Worm (Caenorhabditis elegans): ENCODE data around the gene F52H3.11.
A peak's percentile ranks its signal among the peaks of the same experiment; 100 is the strongest.

F52H3.11 gene

ce11 chrII:10029044-10029443 lies 15.9 kb downstream of the F52H3.11 start (continued):
- TF ChIP-seq vab-15 (tag; optimal IDR thresholded peaks at IDR 0.05) (no peak), zip-4 (GFP tag; optimal IDR thresholded peaks at IDR 0.05) (no peak), blmp-1 (tag; optimal IDR thresholded peaks at IDR 0.05) (peak; percentile 84)

- TF ChIP-seq elt-2 (tag; optimal IDR thresholded peaks at IDR 0.05), result peak; percentile 16
- no peak for TF ChIP-seq hpl-2 (GFP tag; optimal IDR thresholded peaks at IDR 0.05)
- TF ChIP-seq nhr-12 (tag; optimal IDR thresholded peaks at IDR 0.05), result no peak
- TF ChIP-seq lin-15B (tag; optimal IDR thresholded peaks at IDR 0.05), result no peak
- no peak for TF ChIP-seq ces-1 (GFP tag; optimal IDR thresholded peaks at IDR 0.05)
- TF ChIP-seq efl-1 (optimal IDR thresholded peaks at IDR 0.05), result no peak
- TF ChIP-seq efl-1 (GFP tag; optimal IDR thresholded peaks at IDR 0.05 in 1 of 2), result peak in 1 of 2 experiments; percentile 21
- TF ChIP-seq dsc-1 (tag; optimal IDR thresholded peaks at IDR 0.05), result no peak
- TF ChIP-seq lin-35 (GFP tag; optimal IDR thresholded peaks at IDR 0.05), result peak in 1 of 2 experiments; percentile 10
Observed at ce11 chrII:10028195-10028594, 16.8 kb downstream of the F52H3.11 start, which contains the start of gene F52H3.6. Gene F52H3.6, minus strand, starts transcription at chrII:10028422.

DNA sequence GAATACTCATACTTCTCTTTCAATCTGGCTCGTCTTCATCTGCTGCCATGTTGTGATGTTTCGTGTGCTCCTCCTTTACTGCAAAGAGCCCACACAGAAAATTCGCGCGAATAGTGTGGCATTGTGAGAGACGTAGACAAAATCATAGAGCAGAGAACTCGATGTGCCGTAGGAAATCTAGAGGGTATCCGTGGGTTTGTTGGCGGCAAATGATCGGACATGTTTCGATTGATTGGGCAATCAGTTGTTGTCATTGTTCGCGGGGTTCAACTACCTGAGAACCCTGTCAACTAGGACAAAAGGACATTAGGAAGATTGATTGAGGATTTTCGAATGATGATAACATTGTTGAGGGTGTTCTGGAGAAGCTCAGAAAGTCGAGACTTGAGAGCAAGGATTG lies 19.9 kb downstream of the F52H3.11 start:
- TF ChIP-seq swsn-7 (tag; optimal IDR thresholded peaks at IDR 0.05), result no peak
- peak in 1 of 2 experiments; percentile 6 for TF ChIP-seq lsy-2 (tag; optimal IDR thresholded peaks at IDR 0.05)
- TF ChIP-seq dsc-1 (tag; optimal IDR thresholded peaks at IDR 0.05), result peak; percentile 24
- TF ChIP-seq nhr-47 (tag; optimal IDR thresholded peaks at IDR 0.05), result no peak
- TF ChIP-seq isw-1 (GFP tag; IDR thresholded peaks at IDR 0.05), result no peak
- no peak for TF ChIP-seq jun-1 (tag; optimal IDR thresholded peaks at IDR 0.05)
- TF ChIP-seq pag-3 (tag; optimal IDR thresholded peaks at IDR 0.05; ENCODE audit: borderline replicate concordance, insufficient read depth), result peak; percentile 52
- no peak for TF ChIP-seq ceh-8 (GFP tag; optimal IDR thresholded peaks at IDR 0.05)
- no peak for TF ChIP-seq efl-1 (optimal IDR thresholded peaks at IDR 0.05)
- no peak for TF ChIP-seq efl-1 (GFP tag; optimal IDR thresholded peaks at IDR 0.05 in 1 of 2)
- TF ChIP-seq nhr-19 (GFP tag; conservative IDR thresholded peaks at IDR 0.05), result no peak
- peak; percentile 65 for TF ChIP-seq lin-14 (GFP tag; optimal IDR thresholded peaks at IDR 0.05)
- TF ChIP-seq ceh-88 (GFP tag; IDR thresholded peaks at IDR 0.05), result no peak
- TF ChIP-seq fkh-8 (tag; optimal IDR thresholded peaks at IDR 0.05), result no peak
- peak; percentile 27 for TF ChIP-seq rnt-1 (tag; optimal IDR thresholded peaks at IDR 0.05)
- peak; percentile 4 for TF ChIP-seq nhr-71 (tag; optimal IDR thresholded peaks at IDR 0.05)
- no peak for TF ChIP-seq fkh-10 (GFP tag; optimal IDR thresholded peaks at IDR 0.05)
- TF ChIP-seq aly-2 (tag; optimal IDR thresholded peaks at IDR 0.05), result no peak
- no peak for TF ChIP-seq unc-86 (tag; optimal IDR thresholded peaks at IDR 0.05)
- TF ChIP-seq lin-13 (GFP tag; optimal IDR thresholded peaks at IDR 0.05), result no peak
- no peak for TF ChIP-seq nhr-20 (tag; optimal IDR thresholded peaks at IDR 0.05)

- no peak for TF ChIP-seq unc-62 (GFP tag; optimal IDR thresholded peaks at IDR 0.05)
- TF ChIP-seq hlh-17 (GFP tag; optimal IDR thresholded peaks at IDR 0.05; ENCODE audit: borderline replicate concordance), result no peak
- TF ChIP-seq fkh-10 (GFP tag; optimal IDR thresholded peaks at IDR 0.05), result peak; percentile 82
- no peak for TF ChIP-seq zag-1 (tag; optimal IDR thresholded peaks at IDR 0.05)
- TF ChIP-seq pag-3 (tag; optimal IDR thresholded peaks at IDR 0.05; ENCODE audit: borderline replicate concordance, insufficient read depth), result no peak
- TF ChIP-seq pax-3 (tag; optimal IDR thresholded peaks at IDR 0.05), result no peak
- TF ChIP-seq lin-14 (GFP tag; optimal IDR thresholded peaks at IDR 0.05), result peak; percentile 31
- TF ChIP-seq mdl-1 (tag; optimal IDR thresholded peaks at IDR 0.05), result no peak
- no peak for TF ChIP-seq sup-37 (GFP tag; optimal IDR thresholded peaks at IDR 0.05)
- no peak for TF ChIP-seq pqm-1 (tag; optimal IDR thresholded peaks at IDR 0.05)
Observed at ce11 chrII:10021749-10022148, 23.2 kb downstream of the F52H3.11 start.

All from whole organism, L1 larva.